Worm (Caenorhabditis elegans) whole organism, dauer: ENCODE measurements around the gene adm-4.

ENCODE experiments used
- unc-62 ChIP-seq: sonication (generic microtip); optimal IDR thresholded peaks from 2 replicates; lab custom pipeline; 2017; ENCODE audit warnings: missing biosample characterization, missing genetic modification reagents, missing genetic modification characterization

adm-4 gene

ce11 chrX:7750084-7750483 lies 48.0 kb downstream of the adm-4 start:
- no peak for TF ChIP-seq unc-62 (GFP tag; lab: Kevin White, UChicago)

ce11 chrX:7745386-7745785 lies 52.7 kb downstream of the adm-4 start:
- TF ChIP-seq unc-62 (GFP tag; lab: Kevin White, UChicago): no peak
